Fruit fly (Drosophila melanogaster): ENCODE results near the gene CG8833.

- no peak for TF ChIP-seq psq (optimal IDR thresholded peaks at IDR 0.05)
- no peak for TF ChIP-seq Sin3A (optimal IDR thresholded peaks at IDR 0.05)
- no peak for TF ChIP-seq insv (optimal IDR thresholded peaks at IDR 0.05)
- no peak for TF ChIP-seq ttk (optimal IDR thresholded peaks at IDR 0.05)
Measured at dm6 chr3L:13922023-13922652, 6.7 kb downstream of the CG8833 start.
